Worm (Caenorhabditis elegans) whole organism, L3 larva: ENCODE data around the gene Y45F3A.1.

Experiments
- ZK546.5 ChIP-seq: sonication (generic microtip); optimal IDR thresholded peaks from 2 replicates; lab custom pipeline; 2017; ENCODE audit warnings: missing biosample characterization, missing genetic modification characterization
- ama-1 ChIP-seq: fragments of 150-350 bp; optimal IDR thresholded peaks from 2 replicates; lab custom pipeline; 2018
- fos-1 ChIP-seq: fragments of 150-350 bp; optimal IDR thresholded peaks from 2 replicates; lab custom pipeline; 2014; ENCODE audit warnings: missing biosample characterization, missing genetic modification characterization
- lin-39 ChIP-seq: fragments of 150-350 bp; optimal IDR thresholded peaks from 2 replicates; lab custom pipeline; 2018; ENCODE audit warnings: missing biosample characterization, missing genetic modification reagents, missing genetic modification characterization
- nhr-237 ChIP-seq: fragments of 150-350 bp; optimal IDR thresholded peaks from 2 replicates; lab custom pipeline; 2014; ENCODE audit warnings: missing biosample characterization, missing genetic modification characterization
- pha-4 ChIP-seq: fragments of 150-350 bp; optimal IDR thresholded peaks from 2 replicates; lab custom pipeline; 2014; ENCODE audit warnings: missing biosample characterization, missing genetic modification reagents, missing genetic modification characterization
- zag-1 ChIP-seq: fragments of 150-350 bp; optimal IDR thresholded peaks from 2 replicates; lab custom pipeline; 2014; ENCODE audit warnings: missing biosample characterization, missing genetic modification characterization

DNA sequence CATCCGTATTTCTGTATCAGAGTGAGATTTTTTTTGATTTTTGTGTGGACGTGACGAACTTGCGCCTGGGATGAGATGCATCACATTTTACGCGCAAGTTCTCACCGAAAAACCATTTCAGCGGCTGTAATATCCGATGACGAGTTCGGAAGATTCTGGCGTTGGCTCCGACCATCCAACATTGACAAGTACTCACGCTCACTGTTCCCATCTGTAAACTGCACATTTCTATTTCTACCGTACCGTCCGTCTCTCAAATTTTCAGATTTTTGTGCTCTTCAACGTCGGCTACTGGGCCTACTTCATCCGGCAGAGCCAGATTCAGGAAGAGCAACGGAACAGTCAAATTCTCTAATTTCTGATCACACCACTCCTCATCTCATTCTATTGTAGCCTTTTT is 34.3 kb downstream of the Y45F3A.1 start:
- TF ChIP-seq ZK546.5 (tag; lab: Kevin White, UChicago) = no peak
- TF ChIP-seq zag-1 (tag; lab: Kevin White, UChicago) = no peak
- TF ChIP-seq fos-1 (tag; lab: Kevin White, UChicago) = no peak
- TF ChIP-seq pha-4 (tag; lab: Kevin White, UChicago) = no peak
- no peak for TF ChIP-seq ama-1 (lab: Kevin White, UChicago)
- no peak for TF ChIP-seq lin-39 (tag; lab: Kevin White, UChicago)
- TF ChIP-seq nhr-237 = no peak
